Worm (Caenorhabditis elegans): ENCODE results near the gene pnp-1.

DNA sequence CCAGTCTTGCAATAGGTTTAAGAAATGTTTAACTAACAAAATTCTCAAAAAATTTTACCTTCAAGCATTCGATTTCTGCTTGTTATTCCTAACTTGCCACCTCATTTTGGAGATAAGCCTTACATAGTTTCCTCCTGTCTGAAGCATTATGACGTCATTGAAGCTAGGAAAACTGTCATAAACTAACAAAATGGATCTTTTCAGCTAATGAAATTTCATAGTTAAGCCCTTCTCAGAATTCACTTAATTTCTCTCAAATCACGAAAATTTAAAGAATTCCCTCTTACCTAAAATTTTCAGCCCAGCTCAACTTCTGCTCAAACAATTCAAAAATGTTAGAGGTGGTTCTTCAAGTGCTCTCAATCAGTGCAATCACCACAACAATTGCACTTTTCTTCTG lies 9.1 kb upstream of the pnp-1 start, which contains the start of gene swt-1:
- TF ChIP-seq cog-1 (tag; optimal IDR thresholded peaks at IDR 0.05) (no peak), ref-1 (GFP tag; conservative IDR thresholded peaks at IDR 0.05) (no peak), T22C8.4 (GFP tag; IDR thresholded peaks at IDR 0.05) (no peak), ztf-23 (GFP tag; IDR thresholded peaks at IDR 0.05) (no peak)
